Worm (Caenorhabditis elegans): ENCODE data around the gene Y82E9BR.20.

The Y82E9BR.20 gene

ce11 chrIII:1421436-1421835 is 47.2 kb downstream of the Y82E9BR.20 start:
- TF ChIP-seq him-1 (tag; optimal IDR thresholded peaks at IDR 0.05) (no peak), W03F9.2 (tag; optimal IDR thresholded peaks at IDR 0.05) (no peak), dao-5 (tag; optimal IDR thresholded peaks at IDR 0.05) (no peak)

Data from whole organism, L4/young adult.